Worm (Caenorhabditis elegans): ENCODE results near the gene Y32G9B.1.

DNA sequence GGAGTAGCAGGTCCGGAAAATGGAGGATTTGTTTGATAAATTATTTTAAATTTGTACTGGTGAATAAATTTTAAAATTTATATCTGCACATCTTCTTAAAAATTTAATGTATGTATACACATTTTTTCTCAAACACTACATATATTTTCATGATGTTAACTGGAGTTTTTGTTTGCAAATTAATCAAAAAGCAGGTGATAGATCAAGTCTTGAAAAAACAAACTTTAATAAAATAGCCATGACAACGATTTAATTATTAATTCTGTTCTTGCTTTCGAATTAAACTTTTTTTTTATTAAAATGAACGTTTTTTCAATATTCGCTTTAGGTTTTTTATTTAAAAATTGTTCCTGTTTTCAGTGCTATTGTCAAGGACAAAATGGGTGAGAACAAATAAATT is 35.7 kb downstream of the Y32G9B.1 start, which contains the start of gene F36H9.1:
- TF ChIP-seq mep-1 (tag; optimal IDR thresholded peaks at IDR 0.05) (no peak), snpc-4 (tag; optimal IDR thresholded peaks at IDR 0.05) (no peak), mes-2 (tag; optimal IDR thresholded peaks at IDR 0.05; ENCODE audit: poor library complexity, severe bottlenecking) (no peak), nhr-11 (tag; optimal IDR thresholded peaks at IDR 0.05) (no peak), nhr-102 (tag; optimal IDR thresholded peaks at IDR 0.05) (no peak), T26A8.4 (GFP tag; IDR thresholded peaks at IDR 0.05) (no peak), lin-29 (GFP tag; IDR thresholded peaks at IDR 0.05) (no peak), zag-1 (tag; optimal IDR thresholded peaks at IDR 0.05) (no peak), tag-97 (GFP tag; IDR thresholded peaks at IDR 0.05) (no peak), mxl-3 (GFP tag; optimal IDR thresholded peaks at IDR 0.05) (no peak), nhr-76 (tag; optimal IDR thresholded peaks at IDR 0.05) (no peak)

Measured in whole organism, L4 larva.